Worm (Caenorhabditis elegans): ENCODE measurements around the gene nhr-21.

Gene nhr-21

ce11 chrII:7381947-7382346 lies 42.9 kb downstream of the nhr-21 start:
- TF ChIP-seq elt-2 (tag; optimal IDR thresholded peaks at IDR 0.05) = no peak
- TF ChIP-seq gmeb-2 (tag; optimal IDR thresholded peaks at IDR 0.05) = no peak
- no peak for TF ChIP-seq ceh-48 (tag; optimal IDR thresholded peaks at IDR 0.05)
- TF ChIP-seq npax-4 (tag; optimal IDR thresholded peaks at IDR 0.05) = no peak
- TF ChIP-seq ceh-30 (tag; optimal IDR thresholded peaks at IDR 0.05) = no peak
- no peak for TF ChIP-seq nhr-232 (tag; optimal IDR thresholded peaks at IDR 0.05)
- TF ChIP-seq F13H6.1 (tag; optimal IDR thresholded peaks at IDR 0.05) = no peak

DNA sequence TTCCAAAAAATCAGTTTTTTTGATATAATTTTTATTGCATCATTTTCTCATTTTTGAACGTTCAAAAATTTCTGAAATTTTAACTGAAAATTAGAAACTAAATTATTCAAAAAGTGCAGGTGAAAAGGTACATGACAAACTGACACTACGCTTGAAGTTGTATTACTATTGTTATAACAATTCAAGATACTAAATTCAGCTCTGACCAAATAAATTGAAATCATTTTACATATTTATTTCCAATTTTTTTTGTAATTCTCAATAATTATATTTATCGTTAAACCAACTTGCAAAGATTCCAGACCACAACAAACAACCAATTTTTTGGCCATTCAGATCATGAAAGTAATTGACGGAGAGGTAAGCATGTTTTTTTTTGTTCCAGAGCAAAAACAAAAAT lies 46.4 kb downstream of the nhr-21 start, which contains the start of gene sre-3:
sre-3 (plus strand) TSS at position 301 of the 400 bp plus-strand sequence.
- TF ChIP-seq pat-9 (tag; optimal IDR thresholded peaks at IDR 0.05) = no peak
- no peak for TF ChIP-seq ceh-45 (GFP tag; IDR thresholded peaks at IDR 0.05)
- TF ChIP-seq sdc-2 (tag; optimal IDR thresholded peaks at IDR 0.05) = no peak
- no peak for TF ChIP-seq pax-1 (tag; optimal IDR thresholded peaks at IDR 0.05)
- no peak for TF ChIP-seq ref-2 (tag; optimal IDR thresholded peaks at IDR 0.05)
- TF ChIP-seq syd-9 (tag; optimal IDR thresholded peaks at IDR 0.05) = no peak
- no peak for TF ChIP-seq Y22D7AL.16 (tag; optimal IDR thresholded peaks at IDR 0.05)
- TF ChIP-seq pqm-1 (tag; optimal IDR thresholded peaks at IDR 0.05) = no peak
- no peak for TF ChIP-seq tbx-2 (tag; optimal IDR thresholded peaks at IDR 0.05)

DNA sequence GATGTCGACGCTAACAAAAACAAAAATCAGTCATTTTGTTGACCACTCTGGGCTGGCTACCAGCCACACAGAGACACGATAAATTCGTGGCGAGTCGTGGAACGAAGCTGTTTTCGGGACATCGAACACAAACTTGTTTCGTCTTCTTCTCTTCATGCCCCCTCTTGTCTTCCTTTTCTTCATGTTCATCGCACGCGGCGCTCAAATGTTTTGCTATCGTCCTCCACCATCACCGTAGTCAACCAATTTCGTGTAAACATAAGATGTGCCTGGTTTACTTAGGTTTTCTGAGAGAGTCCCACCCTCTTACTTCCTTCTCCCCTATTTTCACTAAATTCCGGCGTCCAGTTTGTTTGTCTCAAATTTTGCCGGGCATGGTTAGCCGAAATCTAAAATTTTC lies 51.3 kb downstream of the nhr-21 start:
- TF ChIP-seq C38D4.7 (GFP tag; optimal IDR thresholded peaks at IDR 0.05) = no peak
- no peak for TF ChIP-seq ceh-24 (tag; optimal IDR thresholded peaks at IDR 0.05)
- no peak for TF ChIP-seq ceh-14 (tag; optimal IDR thresholded peaks at IDR 0.05)
- no peak for TF ChIP-seq hlh-15 (tag; optimal IDR thresholded peaks at IDR 0.05)
- no peak for TF ChIP-seq syd-9 (tag; optimal IDR thresholded peaks at IDR 0.05)
- TF ChIP-seq lim-6 (tag; optimal IDR thresholded peaks at IDR 0.05) = no peak
- TF ChIP-seq ceh-31 (tag; optimal IDR thresholded peaks at IDR 0.05) = no peak
- TF ChIP-seq ceh-48 (tag; optimal IDR thresholded peaks at IDR 0.05) = no peak
- TF ChIP-seq sox-4 (tag; optimal IDR thresholded peaks at IDR 0.05) = no peak
- TF ChIP-seq F13H6.1 (tag; optimal IDR thresholded peaks at IDR 0.05) = no peak
- TF ChIP-seq mec-3 (tag; optimal IDR thresholded peaks at IDR 0.05; ENCODE audit: borderline replicate concordance) = no peak

DNA sequence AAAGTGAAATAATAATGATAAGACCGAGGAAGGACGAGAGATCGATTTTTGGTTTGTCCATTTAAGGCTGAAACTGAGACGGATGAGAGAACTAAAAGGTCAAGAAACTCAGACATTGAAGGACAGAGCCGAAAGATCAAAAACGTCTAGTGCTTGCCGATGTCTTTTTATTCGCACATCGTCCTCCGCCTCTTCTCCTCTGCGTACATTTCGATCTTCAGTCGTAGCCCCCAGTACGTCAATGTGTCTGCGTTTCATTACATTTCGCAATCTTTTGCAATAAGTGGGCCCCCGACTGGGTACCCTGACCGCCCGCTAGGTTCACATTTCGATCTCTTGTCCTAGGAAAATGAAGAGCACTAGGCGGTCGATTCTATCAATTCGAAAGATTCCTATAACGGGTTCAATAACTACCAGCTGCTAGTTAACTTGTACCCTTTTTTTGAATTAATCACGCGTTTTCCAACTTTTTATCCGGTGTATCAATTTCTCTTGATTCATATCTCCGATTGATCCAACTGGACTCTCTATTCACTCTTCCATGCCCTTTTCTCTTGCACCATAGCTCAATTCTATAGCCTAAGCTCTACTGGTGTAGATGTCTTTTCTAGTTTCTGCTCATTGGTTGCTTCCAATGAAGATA lies 53.1 kb downstream of the nhr-21 start:
- TF ChIP-seq sdc-2 (tag; optimal IDR thresholded peaks at IDR 0.05) (no peak), nfya-1 (tag; optimal IDR thresholded peaks at IDR 0.05) (peak; percentile 4), fkh-6 (tag; optimal IDR thresholded peaks at IDR 0.05) (no peak), C38D4.7 (GFP tag; optimal IDR thresholded peaks at IDR 0.05) (no peak), pax-1 (tag; optimal IDR thresholded peaks at IDR 0.05) (no peak), ceh-19 (GFP tag; optimal IDR thresholded peaks at IDR 0.05) (no peak), tbx-2 (tag; optimal IDR thresholded peaks at IDR 0.05) (peak; percentile 18), ceh-34 (tag; optimal IDR thresholded peaks at IDR 0.05) (peak; percentile 20), ceh-18 (tag; optimal IDR thresholded peaks at IDR 0.05) (peak; percentile 3), madf-2 (tag; optimal IDR thresholded peaks at IDR 0.05) (no peak), dve-1 (tag; optimal IDR thresholded peaks at IDR 0.05) (peak; percentile 31), unc-55 (GFP tag; optimal IDR thresholded peaks at IDR 0.05) (peak; percentile 32), sox-4 (tag; optimal IDR thresholded peaks at IDR 0.05) (no peak), gmeb-2 (tag; optimal IDR thresholded peaks at IDR 0.05) (no peak), ceh-31 (tag; optimal IDR thresholded peaks at IDR 0.05) (peak; percentile 31), nhr-11 (tag; optimal IDR thresholded peaks at IDR 0.05) (no peak), unc-42 (tag; optimal IDR thresholded peaks at IDR 0.05) (no peak), ref-2 (tag; optimal IDR thresholded peaks at IDR 0.05) (no peak)

- TF ChIP-seq pat-9 (tag; optimal IDR thresholded peaks at IDR 0.05) = no peak
- TF ChIP-seq hlh-13 (GFP tag; optimal IDR thresholded peaks at IDR 0.05) = no peak
- TF ChIP-seq ets-4 (tag; optimal IDR thresholded peaks at IDR 0.05) = no peak
- TF ChIP-seq dve-1 (tag; optimal IDR thresholded peaks at IDR 0.05) = no peak
- no peak for TF ChIP-seq pros-1 (tag; optimal IDR thresholded peaks at IDR 0.05)
- TF ChIP-seq fkh-10 (GFP tag; optimal IDR thresholded peaks at IDR 0.05) = no peak
- no peak for TF ChIP-seq ceh-18 (tag; optimal IDR thresholded peaks at IDR 0.05)
- TF ChIP-seq elt-4 (tag; optimal IDR thresholded peaks at IDR 0.05) = no peak
- no peak for TF ChIP-seq hlh-30 (tag; optimal IDR thresholded peaks at IDR 0.05; ENCODE audit: insufficient read depth)
- TF ChIP-seq ceh-31 (tag; optimal IDR thresholded peaks at IDR 0.05) = no peak
- no peak for TF ChIP-seq ceh-34 (tag; optimal IDR thresholded peaks at IDR 0.05)
Observed at ce11 chrII:7393393-7393792, 54.4 kb downstream of the nhr-21 start.

Measured in whole organism, late embryonic.